In genomic region chrX:4788958-4789357, ce11 we compare ENCODE assay signal across 1 worm cellular context.
TF ChIP-seq lines count a peak whose summit lies in the region.

No protein-coding gene starts in this region.

TF ChIP-seq in whole organism, L4 larva, 104 proteins besides CTCF, POLR2A, EP300 and RAD21 (continued from another document):
- peak; percentile 76 for TF ChIP-seq lin-38 (GFP tag; IDR thresholded peaks at IDR 0.05; lab: Robert Waterston, UW)
- no peak for TF ChIP-seq ztf-7 (tag; optimal IDR thresholded peaks at IDR 0.05; lab: Kevin White, UChicago)
- peak; percentile 81 for TF ChIP-seq aha-1 (tag; lab: Kevin White, UChicago)
- TF ChIP-seq lin-39 (tag; optimal IDR thresholded peaks at IDR 0.05; lab: Kevin White, UChicago) = no peak
- no peak for TF ChIP-seq unc-39 (tag; optimal IDR thresholded peaks at IDR 0.05; lab: Kevin White, UChicago)
- TF ChIP-seq egl-43 (GFP tag; IDR thresholded peaks at IDR 0.05; lab: Robert Waterston, UW) = peak; percentile 92
- peak; percentile 79; the same call in 1 of the 2 replicates for TF ChIP-seq nhr-41 (GFP tag; IDR thresholded peaks at IDR 0.05; lab: Robert Waterston, UW)
- TF ChIP-seq aly-2 (tag; optimal IDR thresholded peaks at IDR 0.05; lab: Kevin White, UChicago) = peak; percentile 54
- TF ChIP-seq madf-5 (GFP tag; IDR thresholded peaks at IDR 0.05; lab: Robert Waterston, UW) = peak; percentile 76 to 77; a peak in 2 of 4 replicates
- TF ChIP-seq Y48G9A.11 (GFP tag; IDR thresholded peaks at IDR 0.05; lab: Robert Waterston, UW) = peak; percentile 66; the same call in 1 of the 2 replicates
- no peak for TF ChIP-seq ceh-28 (tag; optimal IDR thresholded peaks at IDR 0.05; lab: Kevin White, UChicago)
- TF ChIP-seq F49E8.2 (tag; optimal IDR thresholded peaks at IDR 0.05; lab: Kevin White, UChicago; ENCODE audit: borderline replicate concordance) = peak; percentile 38
- 0 out of 2 replicates have a peak, but pooled peaks have one; percentile 24 for TF ChIP-seq ceh-44 (GFP tag; IDR thresholded peaks at IDR 0.05; lab: Robert Waterston, UW)
- no peak for TF ChIP-seq Y75B8A.6 (GFP tag; IDR thresholded peaks at IDR 0.05; lab: Robert Waterston, UW)
- TF ChIP-seq mes-2 (tag; optimal IDR thresholded peaks at IDR 0.05; lab: Kevin White, UChicago; ENCODE audit: poor library complexity, severe bottlenecking) = peak; percentile 80
- TF ChIP-seq hif-1 (tag; optimal IDR thresholded peaks at IDR 0.05; lab: Kevin White, UChicago) = peak in 1 of 2 experiments; percentile 33
- TF ChIP-seq ZK337.2 (GFP tag; IDR thresholded peaks at IDR 0.05; lab: Robert Waterston, UW) = peak; percentile 56; the same call in 1 of the 2 replicates
- TF ChIP-seq spr-3 (GFP tag; optimal IDR thresholded peaks at IDR 0.05; lab: Kevin White, UChicago) = peak; percentile 1
- no peak for TF ChIP-seq ama-1 (optimal IDR thresholded peaks at IDR 0.05; lab: Kevin White, UChicago)
- peak; percentile 51 to 67 for TF ChIP-seq daf-16 (GFP tag; optimal IDR thresholded peaks at IDR 0.05; lab: Kevin White, UChicago)
- peak; percentile 76 for TF ChIP-seq daf-16 (tag; optimal IDR thresholded peaks at IDR 0.05; lab: Kevin White, UChicago)
- TF ChIP-seq mep-1 (tag; optimal IDR thresholded peaks at IDR 0.05; lab: Kevin White, UChicago) = peak; percentile 58
- TF ChIP-seq rbr-2 (tag; optimal IDR thresholded peaks at IDR 0.05; lab: Kevin White, UChicago) = peak; percentile 40
- TF ChIP-seq daf-12 (tag; optimal IDR thresholded peaks at IDR 0.05; lab: Kevin White, UChicago) = no peak
- peak in 1 of 2 experiments; percentile 54 for TF ChIP-seq lsy-2 (tag; optimal IDR thresholded peaks at IDR 0.05; lab: Kevin White, UChicago)
- TF ChIP-seq pqm-1 (tag; optimal IDR thresholded peaks at IDR 0.05; lab: Kevin White, UChicago) = peak; percentile 11
- TF ChIP-seq ceh-62 (tag; optimal IDR thresholded peaks at IDR 0.05; lab: Kevin White, UChicago) = no peak
- TF ChIP-seq ztf-11 (tag; optimal IDR thresholded peaks at IDR 0.05; lab: Kevin White, UChicago) = no peak
- no peak for TF ChIP-seq T26A8.4 (GFP tag; IDR thresholded peaks at IDR 0.05; lab: Robert Waterston, UW)
- peak; percentile 47; the same call in 1 of the 2 replicates for TF ChIP-seq dmd-9 (GFP tag; IDR thresholded peaks at IDR 0.05; lab: Robert Waterston, UW)
- peak; percentile 60; the same call in 1 of the 2 replicates for TF ChIP-seq php-3 (GFP tag; IDR thresholded peaks at IDR 0.05; lab: Robert Waterston, UW)
- no peak for TF ChIP-seq snpc-4 (tag; optimal IDR thresholded peaks at IDR 0.05; lab: Kevin White, UChicago)
- peak; percentile 27 for TF ChIP-seq T20F7.1 (GFP tag; optimal IDR thresholded peaks at IDR 0.05; lab: Kevin White, UChicago)
- peak; percentile 98 for TF ChIP-seq lim-7 (GFP tag; IDR thresholded peaks at IDR 0.05; lab: Robert Waterston, UW)
- TF ChIP-seq nhr-102 (tag; optimal IDR thresholded peaks at IDR 0.05; lab: Kevin White, UChicago) = peak; percentile 65
- TF ChIP-seq nhr-111 (GFP tag; optimal IDR thresholded peaks at IDR 0.05; lab: Kevin White, UChicago) = no peak
- no peak for TF ChIP-seq skn-1 (tag; optimal IDR thresholded peaks at IDR 0.05; lab: Kevin White, UChicago)
- TF ChIP-seq nhr-10 (tag; optimal IDR thresholded peaks at IDR 0.05; lab: Kevin White, UChicago) = no peak
- no peak for TF ChIP-seq nhr-25 (tag; optimal IDR thresholded peaks at IDR 0.05; lab: Kevin White, UChicago; ENCODE audit: borderline replicate concordance, insufficient read depth)
- TF ChIP-seq zfp-2 (tag; optimal IDR thresholded peaks at IDR 0.05; lab: Kevin White, UChicago) = no peak
- TF ChIP-seq Y5F2A.4 (GFP tag; optimal IDR thresholded peaks at IDR 0.05; lab: Kevin White, UChicago) = peak; percentile 46
TF ChIP-seq in whole organism, L4 larva: peak in this region for 62.
